Fruit fly (Drosophila melanogaster): ENCODE data around the gene Mnt.

Mnt gene

DNA sequence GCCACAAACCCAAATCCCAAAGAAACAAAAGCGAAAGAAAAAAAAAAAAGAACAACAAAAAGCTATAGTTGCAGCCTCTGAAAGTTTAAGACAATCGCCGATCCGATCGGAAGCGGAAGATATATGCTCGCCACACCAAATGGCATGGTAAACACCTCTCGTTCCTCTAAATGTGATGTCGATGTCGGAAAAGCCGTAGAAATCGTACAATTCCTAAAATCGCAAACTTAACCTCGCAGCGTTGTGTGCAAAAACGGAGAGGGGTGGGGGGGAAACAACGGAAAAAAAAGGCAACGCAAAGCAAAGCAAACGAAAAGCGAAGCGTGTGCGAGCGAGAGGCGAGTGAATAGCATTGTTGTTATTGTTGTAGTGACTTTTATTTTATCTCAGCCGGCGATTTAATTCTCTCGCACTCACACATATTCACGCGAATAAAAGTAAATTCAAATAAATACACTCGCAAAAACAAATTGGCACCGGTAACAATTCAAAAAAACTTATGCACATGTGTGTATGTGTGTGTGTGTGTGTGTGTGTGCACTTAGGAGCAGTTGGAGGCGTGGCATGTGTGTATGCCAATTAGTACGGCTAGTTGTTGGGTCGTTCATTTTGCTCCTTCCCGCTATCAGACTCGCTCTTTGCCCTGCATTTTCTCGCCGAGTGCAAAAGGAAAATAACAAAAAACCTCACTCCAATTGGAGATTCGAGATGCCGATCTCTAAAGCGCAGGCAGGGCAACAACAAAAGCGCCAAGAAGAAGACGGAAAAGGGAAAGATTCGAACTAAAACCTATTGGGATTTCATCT, 48.8 kb downstream of the Mnt start (continued):
- TF ChIP-seq zf30C (GFP tag; optimal IDR thresholded peaks at IDR 0.05) (peak; percentile 13), unpg (GFP tag; optimal IDR thresholded peaks at IDR 0.05) (peak; percentile 11), Ets65A (GFP tag) (peak; percentile 80), Med (GFP tag) (peak; percentile 77), Aef1 (GFP tag; IDR thresholded peaks at IDR 0.05) (no peak), CG10979 (tag; optimal IDR thresholded peaks at IDR 0.05) (no peak), CG12769 (tag; optimal IDR thresholded peaks at IDR 0.05) (peak; percentile 1), Sry-β (GFP tag; optimal IDR thresholded peaks at IDR 0.05) (no peak), CG10543 (GFP tag; optimal IDR thresholded peaks at IDR 0.05) (peak; percentile 6), CG2889 (GFP tag; IDR thresholded peaks at IDR 0.05) (no peak), esg (GFP tag; conservative IDR thresholded peaks at IDR 0.05) (0 out of 2 replicates have a peak, but pooled peaks have one; percentile 6), sqz (GFP tag; optimal IDR thresholded peaks at IDR 0.05) (peak; percentile 83), CG5180 (GFP tag; optimal IDR thresholded peaks at IDR 0.05) (no peak), crol (GFP tag; IDR thresholded peaks at IDR 0.05) (peak; percentile 46), bowl (GFP tag; IDR thresholded peaks at IDR 0.05) (no peak), trem (tag; optimal IDR thresholded peaks at IDR 0.05) (no peak)

DNA sequence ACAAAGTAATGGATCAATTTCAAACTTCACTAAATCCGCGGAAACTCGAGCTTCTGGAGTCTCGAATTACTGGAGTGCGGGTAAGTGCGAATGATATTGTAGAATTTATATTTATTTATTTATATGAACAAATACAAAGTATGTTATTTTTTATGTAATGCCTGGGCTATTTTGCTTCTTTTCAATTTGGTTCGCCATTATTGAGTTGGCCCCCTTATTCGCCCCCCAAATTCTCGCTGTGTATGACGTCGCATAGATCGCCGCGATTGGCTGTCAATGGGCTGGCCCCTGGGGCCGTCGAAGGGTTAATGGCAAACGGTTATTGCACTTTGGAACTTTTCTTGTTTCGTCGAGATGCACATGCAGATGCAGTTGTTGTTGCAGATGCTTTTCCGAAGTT, 50.0 kb downstream of the Mnt start:
- TF ChIP-seq ci (GFP tag; IDR thresholded peaks at IDR 0.05) (0 out of 3 replicates have a peak, but pooled peaks have one; percentile 17), Drgx (GFP tag; IDR thresholded peaks at IDR 0.05) (0 out of 2 replicates have a peak, but pooled peaks have one; percentile 14), CG14441 (GFP tag; IDR thresholded peaks at IDR 0.05) (no peak), row (GFP tag; IDR thresholded peaks at IDR 0.05) (peak; percentile 11; the same call in 1 of the 3 replicates), slbo (GFP tag; IDR thresholded peaks at IDR 0.05) (0 out of 2 replicates have a peak, but pooled peaks have one; percentile 33), CG8089 (GFP tag; optimal IDR thresholded peaks at IDR 0.05) (no peak), CG6689 (GFP tag; IDR thresholded peaks at IDR 0.05) (peak; percentile 15; the same call in 1 of the 2 replicates), Sry-β (GFP tag; optimal IDR thresholded peaks at IDR 0.05) (no peak), mld (GFP tag; IDR thresholded peaks at IDR 0.05; ENCODE audit: partially characterized antibody) (no peak), ap (GFP tag; IDR thresholded peaks at IDR 0.05) (0 out of 2 replicates have a peak, but pooled peaks have one; percentile 4), D19B (GFP tag; optimal IDR thresholded peaks at IDR 0.05) (no peak), ara (GFP tag; IDR thresholded peaks at IDR 0.05) (peak; percentile 24; the same call in 1 of the 2 replicates), CG10431 (GFP tag; optimal IDR thresholded peaks at IDR 0.05) (no peak), sob (GFP tag; IDR thresholded peaks at IDR 0.05) (0 out of 2 replicates have a peak, but pooled peaks have one; percentile 12)

DNA sequence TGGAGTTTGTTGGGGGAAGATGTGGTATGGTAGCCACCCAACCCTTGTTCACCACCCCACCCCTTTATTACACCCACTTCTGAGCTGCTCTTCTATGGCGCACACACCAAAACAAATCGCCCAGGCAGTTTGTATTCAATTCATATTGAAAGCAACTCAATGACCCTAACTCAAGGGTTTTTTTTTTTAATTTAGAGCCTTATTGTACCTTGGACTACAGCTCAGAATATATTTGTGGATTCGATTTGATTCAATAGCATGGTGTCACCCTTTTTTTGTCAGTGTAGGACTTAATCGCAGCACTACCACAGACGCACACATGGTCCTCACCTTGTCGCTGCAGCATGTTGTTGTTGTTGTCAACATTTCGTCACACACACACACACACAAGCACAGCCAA, 50.6 kb downstream of the Mnt start:
- TF ChIP-seq ttk (GFP tag; IDR thresholded peaks at IDR 0.05): peak; percentile 41; the same call in 1 of the 2 replicates
- 0 out of 2 replicates have a peak, but pooled peaks have one; percentile 18 for TF ChIP-seq Ada2b (GFP tag; IDR thresholded peaks at IDR 0.05)
- no peak for TF ChIP-seq CG17186 (GFP tag; optimal IDR thresholded peaks at IDR 0.05)
- TF ChIP-seq CG15479 (GFP tag; optimal IDR thresholded peaks at IDR 0.05): no peak
- peak; percentile 11 for TF ChIP-seq bcd (GFP tag; optimal IDR thresholded peaks at IDR 0.05)
- no peak for TF ChIP-seq Mrtf (GFP tag; IDR thresholded peaks at IDR 0.05)
- peak; percentile 3 for TF ChIP-seq CG15269 (tag; optimal IDR thresholded peaks at IDR 0.05)
- peak; percentile 12 for TF ChIP-seq CG8388 (GFP tag; optimal IDR thresholded peaks at IDR 0.05)
- peak; percentile 36 for TF ChIP-seq CG2678 (tag; optimal IDR thresholded peaks at IDR 0.05)
- TF ChIP-seq CG32532 (GFP tag; IDR thresholded peaks at IDR 0.05): 0 out of 2 replicates have a peak, but pooled peaks have one; percentile 16
- TF ChIP-seq CG14965 (GFP tag; optimal IDR thresholded peaks at IDR 0.05; ENCODE audit: borderline replicate concordance): no peak
- TF ChIP-seq Med (GFP tag): peak; percentile 60
- TF ChIP-seq HLHmδ (GFP tag; optimal IDR thresholded peaks at IDR 0.05): no peak
- no peak for TF ChIP-seq chm (GFP tag; IDR thresholded peaks at IDR 0.05)
- TF ChIP-seq CG8944 (GFP tag; optimal IDR thresholded peaks at IDR 0.05): peak; percentile 4
- peak; percentile 22 for TF ChIP-seq Blimp-1 (GFP tag; optimal IDR thresholded peaks at IDR 0.05)
- TF ChIP-seq H2.0 (GFP tag; IDR thresholded peaks at IDR 0.05): 0 out of 2 replicates have a peak, but pooled peaks have one; percentile 23
- peak; percentile 42 for TF ChIP-seq gem (tag; optimal IDR thresholded peaks at IDR 0.05)
- TF ChIP-seq hth (optimal IDR thresholded peaks at IDR 0.05): no peak
- peak; percentile 37 for TF ChIP-seq unpg (GFP tag; optimal IDR thresholded peaks at IDR 0.05)
